Worm (Caenorhabditis elegans): Measurements from ENCODE around the gene fbxa-214.

DNA sequence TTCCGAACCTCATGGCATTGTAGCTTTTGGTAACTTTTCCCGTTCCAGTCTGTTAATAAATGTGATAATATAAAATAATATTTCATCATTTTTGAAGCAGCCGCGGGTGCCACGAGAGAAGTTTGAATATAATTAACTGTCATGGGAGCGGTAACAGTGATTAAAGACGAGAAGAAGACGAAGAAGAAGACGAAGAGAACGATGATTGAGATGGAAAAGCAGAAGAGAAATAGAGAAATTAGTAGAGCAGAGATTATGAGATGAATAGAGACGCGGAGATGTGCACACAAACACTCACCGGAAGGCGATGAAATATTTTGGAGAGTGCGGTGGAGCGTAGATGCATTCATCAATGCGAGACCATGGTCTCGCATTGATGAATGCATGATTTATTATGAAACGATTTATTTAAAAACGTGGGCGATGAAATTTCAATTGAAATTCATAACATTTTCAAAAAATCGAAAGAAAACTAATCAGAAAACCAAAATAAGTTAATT is 16.6 kb downstream of the fbxa-214 start, which contains the start of gene seip-1:
- peak; percentile 89 for TF ChIP-seq skn-1 (tag; optimal IDR thresholded peaks at IDR 0.05)
- TF ChIP-seq ama-1 (optimal IDR thresholded peaks at IDR 0.05) = peak; percentile 10
- peak; percentile 33 for TF ChIP-seq fkh-10 (GFP tag; optimal IDR thresholded peaks at IDR 0.05)
- no peak for TF ChIP-seq ceh-9 (tag; optimal IDR thresholded peaks at IDR 0.05)
- TF ChIP-seq zag-1 (tag; optimal IDR thresholded peaks at IDR 0.05) = no peak
- TF ChIP-seq ztf-11 (tag; optimal IDR thresholded peaks at IDR 0.05) = no peak
- peak; percentile 83 for TF ChIP-seq nhr-23 (tag; optimal IDR thresholded peaks at IDR 0.05)
